Fruit fly (Drosophila melanogaster): ENCODE measurements around the gene Polr3D.
A peak's percentile ranks its signal among the peaks of the same experiment; 100 is the strongest.

DNA sequence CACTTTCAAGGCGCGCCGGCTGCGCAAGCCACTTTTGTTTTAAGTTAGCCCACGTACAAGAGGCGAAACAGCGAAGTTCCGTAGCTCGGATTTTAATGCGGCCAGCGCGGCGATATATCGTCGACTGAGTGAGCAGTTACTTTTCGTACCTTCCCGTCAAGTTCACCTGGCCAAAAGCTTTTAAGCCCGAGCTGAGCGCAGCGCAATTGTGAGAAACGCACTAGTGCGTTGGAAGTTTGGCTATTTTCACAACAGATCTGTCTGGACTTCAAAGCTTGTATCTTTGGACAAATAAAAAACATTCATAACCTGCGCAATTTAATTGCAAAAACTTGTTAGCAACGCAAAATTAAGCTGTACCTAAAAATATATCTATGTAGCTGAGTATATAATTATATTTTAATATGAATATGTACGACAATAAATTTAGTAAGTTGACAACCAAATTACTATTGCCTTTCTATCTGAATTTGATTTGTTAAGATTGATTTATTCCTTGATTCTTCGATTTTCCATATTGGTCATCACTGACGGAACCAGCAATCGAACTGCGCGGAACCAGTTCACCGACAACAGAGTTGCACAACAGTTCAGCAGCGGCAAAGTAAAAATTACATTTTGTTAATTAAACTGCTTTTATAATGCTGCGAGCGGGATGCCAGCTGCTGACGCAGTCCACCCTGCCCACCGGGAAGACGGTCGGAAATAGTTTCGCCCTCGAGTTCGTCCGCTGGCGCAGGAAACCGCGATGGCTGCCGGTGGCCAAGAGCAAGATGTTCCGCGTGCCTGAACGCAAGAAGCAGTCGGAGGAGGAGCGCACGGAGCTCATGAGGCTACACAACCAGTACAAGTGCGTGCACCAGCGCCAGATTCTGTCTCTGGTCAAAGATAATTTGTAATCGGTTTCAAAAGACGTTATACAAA is 3.1 kb downstream of the Polr3D start, which contains the start of the genes CG13698 and mRpS26:
- TF ChIP-seq D1 (tag; optimal IDR thresholded peaks at IDR 0.05) (peak; percentile 23), CG8159 (tag; optimal IDR thresholded peaks at IDR 0.05) (peak; percentile 71), CG12605 (GFP tag; IDR thresholded peaks at IDR 0.05) (0 out of 2 replicates have a peak, but pooled peaks have one; percentile 11), CG8301 (tag; optimal IDR thresholded peaks at IDR 0.05) (peak; percentile 45), Ets98B (GFP tag; IDR thresholded peaks at IDR 0.05) (peak; percentile 56), CG17806 (tag; optimal IDR thresholded peaks at IDR 0.05) (peak; percentile 54), CG15710 (tag; optimal IDR thresholded peaks at IDR 0.05) (peak; percentile 74)
